Worm (Caenorhabditis elegans): Measurements from ENCODE around the gene Y58A7A.2.

Gene Y58A7A.2

DNA sequence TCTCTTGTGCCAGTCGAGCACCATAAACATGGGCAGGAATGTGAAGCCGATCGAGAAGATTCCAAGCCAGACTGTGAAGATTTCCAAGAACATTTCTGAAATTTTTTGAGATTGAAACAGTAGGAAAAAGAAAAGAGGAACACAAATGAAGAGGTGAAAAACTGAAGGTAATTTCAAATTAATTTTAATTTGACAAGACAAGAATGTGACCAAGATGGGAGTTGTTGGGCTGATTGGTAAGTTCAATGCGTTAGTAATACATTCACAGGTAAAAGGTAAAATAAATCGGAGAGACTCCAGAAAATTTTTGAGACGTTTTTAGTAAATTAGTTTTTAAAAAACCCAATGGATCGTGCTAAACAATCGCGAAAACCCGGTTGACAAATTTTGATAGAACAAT, 41.3 kb downstream of the Y58A7A.2 start, which contains the start of gene swt-7:
Gene swt-7, minus strand, starts transcription at position 101 of the 400 bp plus-strand sequence.
- TF ChIP-seq dpl-1 (GFP tag; optimal IDR thresholded peaks at IDR 0.05), result no peak
- no peak for TF ChIP-seq sup-37 (GFP tag; optimal IDR thresholded peaks at IDR 0.05)
- TF ChIP-seq lin-35 (GFP tag; optimal IDR thresholded peaks at IDR 0.05), result no peak
- no peak for TF ChIP-seq lir-3 (tag; optimal IDR thresholded peaks at IDR 0.05; ENCODE audit: poor library complexity)
- no peak for TF ChIP-seq ces-1 (GFP tag; optimal IDR thresholded peaks at IDR 0.05)
- TF ChIP-seq hlh-17 (GFP tag; optimal IDR thresholded peaks at IDR 0.05; ENCODE audit: borderline replicate concordance), result no peak
- no peak for TF ChIP-seq pax-3 (tag; optimal IDR thresholded peaks at IDR 0.05)

DNA sequence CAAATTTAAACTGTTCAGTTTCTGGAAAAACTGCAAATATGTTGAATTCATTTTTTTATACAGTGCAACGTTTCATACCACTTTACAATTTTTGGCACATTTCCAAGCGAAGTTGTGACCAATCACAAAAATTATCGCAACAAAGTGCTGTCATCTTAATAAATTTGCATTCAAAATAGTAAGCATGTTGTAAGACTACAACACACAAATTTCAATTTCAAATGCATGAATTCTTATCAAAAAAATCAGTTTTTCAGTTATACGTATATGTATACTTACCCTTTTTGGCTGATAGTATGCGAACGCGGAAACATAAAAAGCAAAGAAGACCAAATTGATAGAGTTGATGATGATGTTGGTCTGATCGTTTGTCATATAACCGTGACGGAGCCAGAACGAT, 41.8 kb downstream of the Y58A7A.2 start:
- TF ChIP-seq grh-1 (GFP tag; IDR thresholded peaks at IDR 0.05), result no peak
- TF ChIP-seq hpl-2 (GFP tag; optimal IDR thresholded peaks at IDR 0.05), result no peak
- TF ChIP-seq zip-4 (GFP tag; optimal IDR thresholded peaks at IDR 0.05), result no peak
- TF ChIP-seq efl-3 (GFP tag; optimal IDR thresholded peaks at IDR 0.05), result no peak
- TF ChIP-seq ama-1 (optimal IDR thresholded peaks at IDR 0.05), result no peak
- TF ChIP-seq nhr-12 (tag; optimal IDR thresholded peaks at IDR 0.05), result no peak
- TF ChIP-seq lin-14 (GFP tag; optimal IDR thresholded peaks at IDR 0.05), result peak; percentile 18
- TF ChIP-seq unc-30 (tag; optimal IDR thresholded peaks at IDR 0.05), result no peak
- TF ChIP-seq unc-62 (GFP tag; optimal IDR thresholded peaks at IDR 0.05), result no peak
- TF ChIP-seq elt-2 (tag; optimal IDR thresholded peaks at IDR 0.05), result peak; percentile 66
- TF ChIP-seq efl-1 (optimal IDR thresholded peaks at IDR 0.05), result no peak
- peak in 1 of 2 experiments; percentile 83 for TF ChIP-seq efl-1 (GFP tag; optimal IDR thresholded peaks at IDR 0.05 in 1 of 2)
- TF ChIP-seq ceh-63 (GFP tag; optimal IDR thresholded peaks at IDR 0.05), result no peak
- no peak for TF ChIP-seq fkh-10 (GFP tag; optimal IDR thresholded peaks at IDR 0.05)
- TF ChIP-seq xbp-1 (tag; optimal IDR thresholded peaks at IDR 0.05), result no peak
- no peak for TF ChIP-seq snpc-4 (tag; optimal IDR thresholded peaks at IDR 0.05)
- no peak for TF ChIP-seq egl-27 (tag; optimal IDR thresholded peaks at IDR 0.05)
- TF ChIP-seq fkh-4 (tag; optimal IDR thresholded peaks at IDR 0.05; ENCODE audit: borderline replicate concordance), result no peak
- no peak for TF ChIP-seq ceh-90 (tag; optimal IDR thresholded peaks at IDR 0.05)

DNA sequence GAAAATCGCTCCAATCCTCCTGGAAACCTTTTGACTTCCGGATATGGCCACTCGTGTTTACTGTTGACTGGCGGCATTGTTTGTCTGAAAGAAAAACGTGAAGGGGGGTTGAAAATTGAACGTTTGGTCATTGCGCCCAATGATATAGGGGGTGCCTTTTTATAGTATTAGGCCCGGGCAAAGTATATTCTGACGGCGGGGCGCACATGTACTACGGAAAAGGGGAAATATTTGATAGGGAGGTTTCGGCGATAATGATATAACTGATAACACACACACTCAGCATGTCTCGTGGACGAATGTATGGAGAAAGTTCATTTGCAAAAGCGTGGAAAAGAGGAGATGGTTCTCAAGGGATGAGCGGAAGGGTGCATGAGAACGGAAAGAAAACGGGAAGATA, 44.3 kb downstream of the Y58A7A.2 start, which contains the start of gene cpt-4:
Gene cpt-4, minus strand, starts transcription at position 84 of the 400 bp plus-strand sequence.
- TF ChIP-seq ztf-4 (tag; optimal IDR thresholded peaks at IDR 0.05), result no peak
- no peak for TF ChIP-seq C34B4.2 (tag; optimal IDR thresholded peaks at IDR 0.05)
- peak; percentile 33 for TF ChIP-seq lin-14 (GFP tag; optimal IDR thresholded peaks at IDR 0.05)
- peak; percentile 63 for TF ChIP-seq pqm-1 (tag; optimal IDR thresholded peaks at IDR 0.05)
- no peak for TF ChIP-seq zip-4 (GFP tag; optimal IDR thresholded peaks at IDR 0.05)
- peak; percentile 30 for TF ChIP-seq nhr-85 (tag)
- TF ChIP-seq unc-86 (tag; optimal IDR thresholded peaks at IDR 0.05), result no peak
- TF ChIP-seq ceh-88 (GFP tag; IDR thresholded peaks at IDR 0.05), result no peak
- TF ChIP-seq mdl-1 (tag; optimal IDR thresholded peaks at IDR 0.05), result peak in 1 of 2 experiments; percentile 33
- TF ChIP-seq nhr-237 (tag; optimal IDR thresholded peaks at IDR 0.05), result no peak
- TF ChIP-seq blmp-1 (tag; optimal IDR thresholded peaks at IDR 0.05), result peak; percentile 50
- no peak for TF ChIP-seq aha-1 (tag; optimal IDR thresholded peaks at IDR 0.05)
- TF ChIP-seq fkh-4 (tag; optimal IDR thresholded peaks at IDR 0.05; ENCODE audit: borderline replicate concordance), result no peak
- TF ChIP-seq pax-3 (tag; optimal IDR thresholded peaks at IDR 0.05), result no peak
- TF ChIP-seq elt-3 (tag; optimal IDR thresholded peaks at IDR 0.05), result peak in 1 of 6 experiments; percentile 36
- TF ChIP-seq Y116A8C.19 (tag; optimal IDR thresholded peaks at IDR 0.05; ENCODE audit: borderline replicate concordance), result no peak
- TF ChIP-seq lin-35 (GFP tag; optimal IDR thresholded peaks at IDR 0.05), result peak in 1 of 2 experiments; percentile 10
- peak; percentile 79 for TF ChIP-seq elt-2 (tag; optimal IDR thresholded peaks at IDR 0.05)
- no peak for TF ChIP-seq dpl-1 (GFP tag; optimal IDR thresholded peaks at IDR 0.05)
- no peak for TF ChIP-seq hpl-2 (GFP tag; optimal IDR thresholded peaks at IDR 0.05)
- TF ChIP-seq lsy-2 (tag; optimal IDR thresholded peaks at IDR 0.05), result no peak
- TF ChIP-seq grh-1 (GFP tag; IDR thresholded peaks at IDR 0.05), result no peak
